Fruit fly (Drosophila melanogaster) Kc167 (cell line): ENCODE data around the gene Atac1.

Experiments used
- Myc ChIP-seq: fragments of >200 bp; optimal IDR thresholded peaks from 2 replicates; lab custom pipeline; 2017; ENCODE audit warnings: missing external identifiers
- Sin3A ChIP-seq: fragments of >200 bp; optimal IDR thresholded peaks from 2 replicates; lab custom pipeline; 2018; ENCODE audit warnings: missing external identifiers
- h ChIP-seq: fragments of >200 bp; optimal IDR thresholded peaks from 3 replicates; lab custom pipeline; 2018; ENCODE audit warnings: missing external identifiers
- insv ChIP-seq: fragments of >200 bp; optimal IDR thresholded peaks from 3 replicates; lab custom pipeline; 2018; ENCODE audit warnings: missing external identifiers
- psq ChIP-seq: fragments of >200 bp; optimal IDR thresholded peaks from 2 replicates; lab custom pipeline; 2017; ENCODE audit warnings: missing external identifiers
- ttk ChIP-seq: sonication (Bioruptor generic); optimal IDR thresholded peaks from 2 replicates; lab custom pipeline; 2017; ENCODE audit warnings: missing external identifiers

Atac1 gene

DNA sequence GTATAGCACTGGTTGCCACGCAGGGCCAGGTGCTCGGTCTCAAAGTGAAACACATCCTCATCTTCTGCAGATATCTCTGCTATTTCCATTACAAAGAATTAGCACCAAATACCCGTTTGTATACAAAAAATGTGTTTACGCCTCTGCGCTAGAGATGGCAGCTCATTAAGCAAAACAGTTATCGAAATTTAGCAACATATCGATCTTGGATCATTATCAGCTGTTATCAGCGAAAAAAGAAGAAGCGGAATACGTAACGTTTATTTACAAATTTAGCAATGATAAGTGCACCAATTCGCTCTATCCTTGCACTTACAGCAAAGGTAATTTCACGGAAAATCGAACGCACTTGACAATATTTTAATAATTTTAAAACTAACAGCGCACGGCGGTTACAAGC, at the start of gene Atac1, which contains the start of gene Hmgcl:
Gene Atac1 (minus strand): TSS at position 164 of the 400 bp plus-strand sequence.
Gene Hmgcl (plus strand): TSS at position 213 of the 400 bp plus-strand sequence.
- no peak for TF ChIP-seq psq
- TF ChIP-seq Sin3A (lab: Kevin White, UChicago), result no peak
- TF ChIP-seq ttk (lab: Kevin White, UChicago), result no peak
- no peak for TF ChIP-seq Myc (lab: Kevin White, UChicago)
- no peak for TF ChIP-seq insv (lab: Kevin White, UChicago)
- no peak for TF ChIP-seq h (lab: Kevin White, UChicago)

DNA sequence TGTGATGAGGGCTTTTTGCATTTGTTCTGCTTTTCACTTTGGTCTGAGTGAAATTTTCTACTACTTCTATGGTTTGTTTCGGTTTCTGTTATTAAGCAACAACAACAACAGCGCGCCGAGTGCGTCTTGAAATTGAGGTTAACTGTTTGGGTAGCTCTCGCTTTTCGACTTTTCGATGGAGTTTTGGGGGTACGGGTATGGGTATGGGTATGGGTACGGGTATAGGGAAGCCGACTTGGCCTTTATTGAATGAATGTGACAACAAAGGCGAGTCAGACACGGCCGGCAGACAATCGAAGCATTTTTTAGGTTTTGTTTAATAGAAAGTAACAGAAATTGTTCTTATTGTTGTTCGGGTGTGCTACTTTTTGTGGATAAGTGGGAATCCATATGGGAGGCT, 47.4 kb upstream of the Atac1 start:
- no peak for TF ChIP-seq psq
- TF ChIP-seq Sin3A (lab: Kevin White, UChicago), result no peak
- no peak for TF ChIP-seq ttk (lab: Kevin White, UChicago)
- TF ChIP-seq insv (lab: Kevin White, UChicago), result no peak
- TF ChIP-seq Myc (lab: Kevin White, UChicago), result no peak
- no peak for TF ChIP-seq h (lab: Kevin White, UChicago)

DNA sequence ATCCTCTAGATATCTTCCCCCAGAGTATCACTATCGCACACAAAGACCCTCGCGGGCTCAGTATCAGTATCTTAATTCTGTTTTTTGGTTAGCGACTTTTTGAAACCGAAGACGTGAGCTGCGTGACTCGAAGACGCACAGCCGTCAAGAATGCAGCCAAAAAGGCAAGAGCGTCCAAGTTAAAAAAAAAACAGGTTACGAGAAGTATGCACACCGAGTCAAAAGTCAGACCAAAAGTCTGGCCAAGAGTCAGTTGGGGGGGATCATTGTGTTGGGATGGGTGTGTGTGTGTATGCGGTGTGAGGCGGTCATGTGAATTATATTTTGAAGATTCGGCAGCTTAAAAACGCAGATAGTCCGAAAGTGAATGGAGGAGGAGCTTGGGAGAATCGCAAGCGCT, 45.4 kb upstream of the Atac1 start:
- TF ChIP-seq h (lab: Kevin White, UChicago) (no peak), psq (no peak), Sin3A (lab: Kevin White, UChicago) (no peak), Myc (lab: Kevin White, UChicago) (no peak), ttk (lab: Kevin White, UChicago) (no peak), insv (lab: Kevin White, UChicago) (no peak)

DNA sequence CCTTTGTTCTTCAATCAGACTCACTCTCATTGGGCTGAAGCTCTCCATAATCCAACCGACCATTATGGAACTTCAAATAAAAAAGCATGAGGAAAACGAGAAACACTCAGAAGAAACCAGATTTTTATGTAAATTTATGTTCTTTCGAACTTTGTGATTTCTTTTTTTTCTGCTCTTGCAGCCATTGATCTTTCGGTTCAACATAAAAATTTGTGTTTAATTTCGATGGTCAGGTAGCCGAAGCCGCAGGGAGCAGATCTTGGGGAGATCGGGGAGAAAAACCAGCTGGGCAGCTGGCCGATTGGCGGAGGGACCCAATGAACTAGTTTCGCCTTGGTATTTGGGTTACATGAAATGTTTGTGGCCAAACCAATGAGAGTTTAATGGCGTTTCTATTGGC, 44.2 kb upstream of the Atac1 start:
- TF ChIP-seq Myc (lab: Kevin White, UChicago), result no peak
- TF ChIP-seq Sin3A (lab: Kevin White, UChicago), result no peak
- TF ChIP-seq ttk (lab: Kevin White, UChicago), result no peak
- no peak for TF ChIP-seq insv (lab: Kevin White, UChicago)
- TF ChIP-seq psq, result no peak
- TF ChIP-seq h (lab: Kevin White, UChicago), result no peak

DNA sequence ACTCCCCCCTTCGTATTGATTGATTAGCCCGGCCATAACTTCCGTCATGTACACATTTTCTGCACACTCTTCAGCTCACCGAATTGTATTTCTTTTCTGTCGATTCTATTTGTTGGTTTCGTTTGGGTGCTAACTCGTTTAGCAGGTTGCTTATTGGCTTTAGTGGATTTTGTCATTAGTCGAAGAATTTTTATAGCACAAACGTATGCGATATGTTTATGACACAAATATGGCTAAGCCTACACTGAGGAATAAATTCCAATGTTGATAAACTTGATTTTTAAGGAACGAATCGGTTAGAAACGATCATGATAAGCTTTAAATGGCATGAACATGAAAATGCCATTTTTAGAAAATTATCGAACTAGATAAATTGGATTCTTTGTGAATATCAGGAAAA, 38.6 kb upstream of the Atac1 start:
- TF ChIP-seq Myc (lab: Kevin White, UChicago), result no peak
- no peak for TF ChIP-seq h (lab: Kevin White, UChicago)
- TF ChIP-seq psq, result no peak
- no peak for TF ChIP-seq ttk (lab: Kevin White, UChicago)
- TF ChIP-seq insv (lab: Kevin White, UChicago), result no peak
- no peak for TF ChIP-seq Sin3A (lab: Kevin White, UChicago)

- TF ChIP-seq Myc (lab: Kevin White, UChicago) (no peak), ttk (lab: Kevin White, UChicago) (no peak), insv (lab: Kevin White, UChicago) (no peak)
Measured at dm6 chr2L:6991085-6991484, 31.0 kb upstream of the Atac1 start.

DNA sequence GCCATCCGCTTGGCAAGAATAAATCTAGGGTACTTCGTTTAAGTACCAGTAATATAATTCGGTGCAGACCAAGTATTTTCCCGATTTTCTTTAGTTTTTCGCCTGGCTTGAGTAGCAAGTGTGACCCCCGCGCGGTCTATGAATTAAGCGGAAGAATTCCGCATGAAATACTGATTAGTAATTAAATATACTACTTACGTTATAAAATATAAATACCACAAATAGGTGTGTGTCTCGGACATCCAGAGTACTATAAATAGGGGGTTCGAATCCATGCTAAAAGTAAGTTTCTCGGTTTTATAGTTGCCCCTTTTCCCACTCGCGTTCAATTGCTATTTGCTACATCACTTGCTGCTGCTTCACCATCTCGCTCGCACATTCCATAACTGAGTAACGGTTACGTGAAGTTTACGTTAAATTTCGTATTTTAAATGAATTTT, 11.5 kb upstream of the Atac1 start, which contains the start of gene snRNP-U1-70K:
Gene snRNP-U1-70K (minus strand): TSS at position 141 of the 440 bp plus-strand sequence.
- TF ChIP-seq Myc (lab: Kevin White, UChicago) (no peak), psq (no peak), insv (lab: Kevin White, UChicago) (no peak), h (lab: Kevin White, UChicago) (no peak), Sin3A (lab: Kevin White, UChicago) (no peak), ttk (lab: Kevin White, UChicago) (no peak)

- TF ChIP-seq ttk (lab: Kevin White, UChicago), result peak; percentile 93
- TF ChIP-seq h (lab: Kevin White, UChicago), result no peak
Measured at dm6 chr2L:6970813-6971212, 10.7 kb upstream of the Atac1 start.

dm6 chr2L:6968013-6968517, 7.9 kb upstream of the Atac1 start:
- no peak for TF ChIP-seq Sin3A (lab: Kevin White, UChicago)
- TF ChIP-seq ttk (lab: Kevin White, UChicago), result no peak
- no peak for TF ChIP-seq Myc (lab: Kevin White, UChicago)
- no peak for TF ChIP-seq h (lab: Kevin White, UChicago)
- TF ChIP-seq psq, result no peak
- TF ChIP-seq insv (lab: Kevin White, UChicago), result no peak

DNA sequence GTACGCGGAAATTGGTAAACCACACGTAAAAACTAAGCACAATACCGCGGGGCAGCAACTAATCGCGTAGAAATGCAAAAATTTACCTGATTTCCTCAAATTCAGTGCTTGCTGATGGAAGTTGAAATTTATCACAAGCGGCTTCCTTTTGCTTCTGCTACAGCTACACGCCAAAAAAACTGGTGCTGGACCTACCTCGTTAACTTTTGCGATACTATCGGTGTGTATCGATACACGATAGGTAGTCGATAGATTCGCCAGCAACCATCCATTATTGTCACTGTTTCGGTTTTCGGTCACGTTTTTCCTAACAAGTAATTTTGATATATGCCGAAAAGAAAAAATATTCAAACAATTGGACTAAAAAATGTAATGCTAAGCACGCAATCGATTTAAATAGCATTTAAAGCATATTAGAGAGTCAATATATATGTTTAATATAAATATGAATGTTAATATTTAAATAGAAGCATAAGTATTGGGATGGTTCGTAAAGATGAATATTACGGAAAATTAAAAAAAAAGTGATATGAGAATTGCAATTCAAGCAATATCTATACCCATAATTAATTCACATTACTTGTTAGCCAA, 7.4 kb upstream of the Atac1 start, which contains the start of gene Sumo:
Gene Sumo (minus strand): TSS at position 223 of the 591 bp plus-strand sequence.
- TF ChIP-seq Myc (lab: Kevin White, UChicago) (no peak), psq (no peak)

dm6 chr2L:6966309-6966708, 6.2 kb upstream of the Atac1 start:
- TF ChIP-seq Sin3A (lab: Kevin White, UChicago), result no peak
- TF ChIP-seq psq, result no peak
- no peak for TF ChIP-seq h (lab: Kevin White, UChicago)
- no peak for TF ChIP-seq insv (lab: Kevin White, UChicago)
- TF ChIP-seq Myc (lab: Kevin White, UChicago), result no peak

DNA sequence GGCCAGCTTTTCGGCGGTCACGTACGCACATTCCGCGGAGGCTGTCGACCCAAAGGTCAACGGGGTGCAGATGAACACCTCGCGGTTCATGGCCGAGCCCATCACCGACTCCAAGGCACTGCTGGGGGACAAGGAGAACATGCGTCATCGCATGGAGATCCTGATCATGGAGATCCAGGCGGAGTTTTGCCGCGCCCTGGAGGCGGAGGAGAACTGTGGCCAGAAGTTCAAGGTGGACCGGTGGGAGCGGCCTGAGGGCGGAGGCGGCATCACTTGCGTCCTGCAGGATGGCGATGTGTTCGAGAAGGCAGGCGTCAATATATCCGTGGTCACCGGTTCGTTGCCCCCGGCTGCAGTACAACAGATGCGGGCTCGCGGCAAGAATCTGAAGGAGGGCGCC, 4.5 kb upstream of the Atac1 start:
- TF ChIP-seq ttk (lab: Kevin White, UChicago), result peak; percentile 17
- TF ChIP-seq psq, result no peak

- no peak for TF ChIP-seq Myc (lab: Kevin White, UChicago)
- no peak for TF ChIP-seq insv (lab: Kevin White, UChicago)
- no peak for TF ChIP-seq Sin3A (lab: Kevin White, UChicago)
Measured at dm6 chr2L:6964022-6964434, 3.9 kb upstream of the Atac1 start, which contains the start of the genes sip2 and Coprox. TSS of gene sip2 (minus strand) at chr2L:6964074. TSS of gene Coprox (plus strand) at chr2L:6964421.
